Fruit fly (Drosophila melanogaster): ENCODE measurements around the gene CG33310.

DNA sequence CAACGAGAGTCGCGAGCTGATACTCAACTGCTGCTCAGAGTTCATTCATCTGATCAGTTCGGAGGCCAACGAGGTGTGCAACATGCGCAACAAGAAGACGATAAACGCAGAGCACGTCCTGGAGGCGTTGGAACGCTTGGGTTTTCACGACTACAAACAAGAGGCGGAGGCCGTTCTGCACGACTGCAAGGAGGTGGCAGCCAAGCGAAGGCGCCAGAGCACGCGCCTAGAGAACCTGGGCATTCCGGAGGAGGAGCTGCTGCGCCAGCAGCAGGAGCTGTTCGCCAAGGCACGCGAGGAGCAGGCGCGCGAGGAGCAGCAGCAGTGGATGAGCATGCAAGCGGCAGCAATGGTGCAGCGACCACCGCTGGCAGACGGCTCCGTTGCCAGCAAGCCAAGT, 18.6 kb upstream of the CG33310 start:
- no peak for TF ChIP-seq rgr (GFP tag; optimal IDR thresholded peaks at IDR 0.05)
- no peak for TF ChIP-seq jim (GFP tag; optimal IDR thresholded peaks at IDR 0.05)
- no peak for TF ChIP-seq pan (optimal IDR thresholded peaks at IDR 0.05)
- TF ChIP-seq Hr83 (GFP tag; optimal IDR thresholded peaks at IDR 0.05; ENCODE audit: poor library complexity, severe bottlenecking) = no peak
- TF ChIP-seq usp (GFP tag; optimal IDR thresholded peaks at IDR 0.05) = no peak
- no peak for TF ChIP-seq sv (GFP tag; optimal IDR thresholded peaks at IDR 0.05)
- TF ChIP-seq Mio (GFP tag; optimal IDR thresholded peaks at IDR 0.05) = no peak
- TF ChIP-seq CG9705 (GFP tag; optimal IDR thresholded peaks at IDR 0.05) = no peak
- TF ChIP-seq N (GFP tag; optimal IDR thresholded peaks at IDR 0.05) = no peak
- no peak for TF ChIP-seq Abd-B (GFP tag; optimal IDR thresholded peaks at IDR 0.05)
- TF ChIP-seq psq (GFP tag; optimal IDR thresholded peaks at IDR 0.05) = no peak
- no peak for TF ChIP-seq dl (GFP tag; optimal IDR thresholded peaks at IDR 0.05; ENCODE audit: insufficient read depth in 1 of 2, partially characterized antibody in 2 of 2)
- TF ChIP-seq Jra (GFP tag; optimal IDR thresholded peaks at IDR 0.05) = no peak

Data from whole organism, wandering third instar larva.